Worm (Caenorhabditis elegans) whole organism, mixed stage, embryonic: ENCODE data around the gene srbc-42.

ENCODE experiments used
- M03D4.4 ChIP-seq: sonication (generic microtip); optimal IDR thresholded peaks from 2 replicates; lab custom pipeline; 2017; ENCODE audit warnings: mild to moderate bottlenecking, missing genetic modification characterization, missing compliant biosample characterization
- bed-3 ChIP-seq: fragments of 200-800 bp; sonication (Bioruptor generic); optimal IDR thresholded peaks from 3 replicates; lab custom pipeline; 2018; ENCODE audit warnings: mild to moderate bottlenecking, missing genetic modification characterization, moderate library complexity, missing compliant biosample characterization
- blmp-1 ChIP-seq: fragments of 150-350 bp; optimal IDR thresholded peaks from 2 replicates; lab custom pipeline; 2014; ENCODE audit warnings: missing biosample characterization, missing genetic modification characterization
- ceh-39 ChIP-seq: fragments of 150-350 bp; optimal IDR thresholded peaks from 2 replicates; lab custom pipeline; 2014; ENCODE audit warnings: missing biosample characterization, missing genetic modification characterization
- ceh-83 ChIP-seq: fragments of 200-800 bp; sonication (Bioruptor generic); optimal IDR thresholded peaks from 2 replicates; lab custom pipeline; 2018; ENCODE audit warnings: mild to moderate bottlenecking, missing genetic modification characterization, missing compliant biosample characterization
- ces-1 ChIP-seq: fragments of 150-350 bp; optimal IDR thresholded peaks from 2 replicates; lab custom pipeline; 2014; ENCODE audit warnings: missing biosample characterization, missing genetic modification reagents, missing genetic modification characterization
- cnd-1 ChIP-seq: fragments of 200-800 bp; sonication (Bioruptor generic); optimal IDR thresholded peaks from 2 replicates; lab custom pipeline; 2018; ENCODE audit warnings: mild to moderate bottlenecking, missing genetic modification characterization, missing compliant biosample characterization
- drap-1 ChIP-seq: fragments of 200-800 bp; sonication (Bioruptor generic); optimal IDR thresholded peaks from 3 replicates; lab custom pipeline; 2018; ENCODE audit warnings: mild to moderate bottlenecking, missing genetic modification characterization, missing compliant biosample characterization
- elt-3 ChIP-seq: fragments of 150-350 bp; optimal IDR thresholded peaks from 2 replicates; lab custom pipeline; 2014; ENCODE audit warnings: missing biosample characterization, missing genetic modification characterization
- flh-1 ChIP-seq: fragments of 200-800 bp; sonication (Bioruptor generic); optimal IDR thresholded peaks from 2 replicates; lab custom pipeline; 2018; ENCODE audit warnings: mild to moderate bottlenecking, missing genetic modification characterization, moderate library complexity, missing compliant biosample characterization
- ham-2 ChIP-seq: fragments of 200-800 bp; sonication (Bioruptor generic); optimal IDR thresholded peaks from 2 replicates; lab custom pipeline; 2018; ENCODE audit warnings: mild to moderate bottlenecking, missing genetic modification characterization, missing compliant biosample characterization
- hlh-1 ChIP-seq: fragments of 150-350 bp; optimal IDR thresholded peaks from 2 replicates; lab custom pipeline; 2014; ENCODE audit warnings: missing biosample characterization, missing genetic modification reagents, missing genetic modification characterization
- lin-32 ChIP-seq: fragments of 200-800 bp; sonication (Bioruptor generic); optimal IDR thresholded peaks from 2 replicates; lab custom pipeline; 2018; ENCODE audit warnings: mild to moderate bottlenecking, missing genetic modification characterization, missing compliant biosample characterization
- lsy-2 ChIP-seq: fragments of 150-350 bp; optimal IDR thresholded peaks from 2 replicates; lab custom pipeline; 2014; ENCODE audit warnings: missing biosample characterization, missing genetic modification characterization
- mab-5 ChIP-seq: fragments of 150-350 bp; optimal IDR thresholded peaks from 2 replicates; lab custom pipeline; 2014; ENCODE audit warnings: missing biosample characterization, missing genetic modification characterization
- mep-1 ChIP-seq: fragments of 150-350 bp; optimal IDR thresholded peaks from 2 replicates; lab custom pipeline; 2017; ENCODE audit warnings: missing biosample characterization, missing genetic modification reagents, missing genetic modification characterization, inconsistent platforms
- mls-2 ChIP-seq: sonication (generic microtip); optimal IDR thresholded peaks from 2 replicates; lab custom pipeline; 2016; ENCODE audit warnings: mild to moderate bottlenecking, missing genetic modification characterization, moderate library complexity, missing compliant biosample characterization
- nhr-12 ChIP-seq: fragments of 150-350 bp; optimal IDR thresholded peaks from 2 replicates; lab custom pipeline; 2014; ENCODE audit warnings: missing biosample characterization, missing genetic modification characterization
- nhr-2 ChIP-seq: fragments of 150-350 bp; optimal IDR thresholded peaks from 2 replicates; lab custom pipeline; 2014; ENCODE audit warnings: missing biosample characterization, missing genetic modification characterization
- nhr-237 ChIP-seq: fragments of 150-350 bp; optimal IDR thresholded peaks from 2 replicates; lab custom pipeline; 2014; ENCODE audit warnings: missing biosample characterization, missing genetic modification characterization
- nhr-28 ChIP-seq: fragments of 150-350 bp; optimal IDR thresholded peaks from 2 replicates; lab custom pipeline; 2014; ENCODE audit warnings: missing biosample characterization, missing genetic modification characterization
- nhr-76 ChIP-seq: sonication (generic microtip); optimal IDR thresholded peaks from 2 replicates; lab custom pipeline; 2017; ENCODE audit warnings: missing biosample characterization, missing genetic modification characterization
- pha-4 ChIP-seq: fragments of 150-350 bp; optimal IDR thresholded peaks from 2 replicates; lab custom pipeline; 2018; ENCODE audit warnings: missing biosample characterization, missing genetic modification reagents, missing genetic modification characterization
- sem-2 ChIP-seq: fragments of 200-800 bp; sonication (Bioruptor generic); optimal IDR thresholded peaks from 2 replicates; lab custom pipeline; 2018; ENCODE audit warnings: mild to moderate bottlenecking, missing genetic modification characterization, missing compliant biosample characterization
- snpc-4 ChIP-seq: fragments of 150-350 bp; optimal IDR thresholded peaks from 2 replicates; lab custom pipeline; 2014; ENCODE audit warnings: missing biosample characterization, missing genetic modification characterization
- sptf-1 ChIP-seq: sonication (generic microtip); optimal IDR thresholded peaks from 2 replicates; lab custom pipeline; 2017; ENCODE audit warnings: mild to moderate bottlenecking, missing genetic modification characterization, moderate library complexity, missing compliant biosample characterization
- tbx-8 ChIP-seq: fragments of 200-800 bp; sonication (Bioruptor generic); optimal IDR thresholded peaks from 2 replicates; lab custom pipeline; 2018; ENCODE audit warnings: mild to moderate bottlenecking, missing genetic modification characterization, moderate library complexity, missing compliant biosample characterization
- unc-39 ChIP-seq: fragments of 150-350 bp; optimal IDR thresholded peaks from 2 replicates; lab custom pipeline; 2014; ENCODE audit warnings: missing biosample characterization, missing genetic modification characterization
- zip-8 ChIP-seq: fragments of 150-350 bp; optimal IDR thresholded peaks from 2 replicates; lab custom pipeline; 2014; ENCODE audit warnings: missing biosample characterization, missing genetic modification characterization
- ztf-11 ChIP-seq: fragments of 150-350 bp; optimal IDR thresholded peaks from 2 replicates; lab custom pipeline; 2014; ENCODE audit warnings: missing biosample characterization, missing genetic modification characterization

Gene srbc-42

ce11 chrV:2181738-2182137 lies 9.3 kb downstream of the srbc-42 start, which contains the start of gene srbc-16:
srbc-16 (plus strand) TSS chrV:2182038.
- no peak for TF ChIP-seq nhr-28
- no peak for TF ChIP-seq mep-1 (tag; lab: Kevin White, UChicago)
- TF ChIP-seq mls-2 (tag; lab: Kevin White, UChicago), result no peak
- no peak for TF ChIP-seq sptf-1
- no peak for TF ChIP-seq unc-39
- TF ChIP-seq M03D4.4, result no peak
- no peak for TF ChIP-seq ceh-83 (GFP tag; lab: Kevin White, UChicago)
- no peak for TF ChIP-seq ztf-11 (tag; lab: Kevin White, UChicago)
- no peak for TF ChIP-seq zip-8 (tag; lab: Kevin White, UChicago)
- no peak for TF ChIP-seq flh-1 (GFP tag; lab: Kevin White, UChicago)
- TF ChIP-seq ham-2 (GFP tag; lab: Kevin White, UChicago), result no peak
- no peak for TF ChIP-seq nhr-2 (tag; lab: Kevin White, UChicago)
- no peak for TF ChIP-seq ces-1 (GFP tag; lab: Kevin White, UChicago)
- no peak for TF ChIP-seq bed-3 (GFP tag; lab: Kevin White, UChicago)
- TF ChIP-seq lsy-2 (tag; lab: Kevin White, UChicago), result no peak
- no peak for TF ChIP-seq nhr-76 (tag; lab: Kevin White, UChicago)
- TF ChIP-seq lin-32, result no peak
- no peak for TF ChIP-seq nhr-237
- no peak for TF ChIP-seq elt-3 (tag; lab: Kevin White, UChicago)
- TF ChIP-seq blmp-1 (tag; lab: Kevin White, UChicago), result no peak
- TF ChIP-seq, all 35 proteins: peak for 0

DNA sequence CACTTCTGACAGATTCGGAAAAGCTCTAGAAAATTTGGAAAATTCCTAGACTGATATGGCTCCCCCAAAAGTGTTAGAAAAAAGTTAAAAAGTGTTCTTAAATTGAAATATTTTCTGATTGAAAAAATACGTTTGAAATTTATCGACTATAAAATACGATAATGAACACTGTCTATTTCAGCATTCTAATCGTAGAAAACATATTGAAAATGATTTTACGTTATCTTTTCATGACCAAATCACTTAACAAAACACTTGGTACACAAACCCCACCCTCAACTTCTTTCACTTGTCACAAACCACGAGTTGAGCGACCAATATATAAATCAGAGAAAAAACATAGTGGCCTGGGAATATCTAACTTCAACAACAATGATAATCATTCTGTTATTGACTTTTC lies 11.8 kb downstream of the srbc-42 start, which contains the start of gene cyp-33C1:
Gene cyp-33C1, plus strand, starts transcription at position 301 of the 400 bp plus-strand sequence.
- TF ChIP-seq nhr-2 (tag; lab: Kevin White, UChicago), result no peak
- TF ChIP-seq nhr-237, result no peak
- TF ChIP-seq bed-3 (GFP tag; lab: Kevin White, UChicago), result no peak
- no peak for TF ChIP-seq mab-5
- no peak for TF ChIP-seq elt-3 (tag; lab: Kevin White, UChicago)
- no peak for TF ChIP-seq mls-2 (tag; lab: Kevin White, UChicago)
- no peak for TF ChIP-seq unc-39
- no peak for TF ChIP-seq nhr-12 (tag; lab: Kevin White, UChicago)
- TF ChIP-seq cnd-1, result no peak
- TF ChIP-seq ceh-83 (GFP tag; lab: Kevin White, UChicago), result no peak
- TF ChIP-seq snpc-4, result no peak
- no peak for TF ChIP-seq ceh-39 (tag; lab: Kevin White, UChicago)

ce11 chrV:2177307-2177764 lies 13.7 kb downstream of the srbc-42 start, which contains the start of gene srbc-17:
srbc-17 (plus strand) TSS chrV:2177714.
- no peak for TF ChIP-seq bed-3 (GFP tag; lab: Kevin White, UChicago)
- no peak for TF ChIP-seq ces-1 (GFP tag; lab: Kevin White, UChicago)
- no peak for TF ChIP-seq drap-1
- no peak for TF ChIP-seq lin-32
- no peak for TF ChIP-seq elt-3 (tag; lab: Kevin White, UChicago)
- TF ChIP-seq ham-2 (GFP tag; lab: Kevin White, UChicago), result no peak
- no peak for TF ChIP-seq unc-39
- no peak for TF ChIP-seq nhr-76 (tag; lab: Kevin White, UChicago)
- no peak for TF ChIP-seq M03D4.4

DNA sequence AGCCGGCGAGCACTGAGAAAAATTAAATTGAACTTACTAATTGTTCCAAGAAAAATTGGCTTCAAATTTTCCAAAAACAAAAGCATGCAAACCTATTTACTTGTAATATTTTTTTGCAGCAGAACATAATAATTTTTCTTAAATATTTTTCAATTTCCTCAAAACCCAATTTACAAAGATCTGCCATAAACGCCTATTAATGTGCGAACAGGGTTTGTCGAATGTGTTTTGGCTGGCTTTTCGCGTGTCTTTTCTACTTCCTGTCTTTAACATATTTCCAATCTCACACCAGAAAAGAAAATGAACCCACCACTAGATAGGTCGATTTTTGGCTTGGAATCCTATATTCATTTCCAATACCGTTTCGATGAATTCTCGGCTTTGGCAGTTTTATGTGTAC lies 15.8 kb downstream of the srbc-42 start, which contains the start of gene C45H4.18:
Gene C45H4.18, plus strand, starts transcription at position 301 of the 400 bp plus-strand sequence.
- TF ChIP-seq bed-3 (GFP tag; lab: Kevin White, UChicago), result no peak
- TF ChIP-seq ham-2 (GFP tag; lab: Kevin White, UChicago), result no peak
- no peak for TF ChIP-seq nhr-12 (tag; lab: Kevin White, UChicago)
- no peak for TF ChIP-seq blmp-1 (tag; lab: Kevin White, UChicago)
- no peak for TF ChIP-seq lsy-2 (tag; lab: Kevin White, UChicago)

- no peak for TF ChIP-seq sem-2 (GFP tag; lab: Kevin White, UChicago)
- no peak for TF ChIP-seq nhr-12 (tag; lab: Kevin White, UChicago)
- TF ChIP-seq lin-32, result no peak
- TF ChIP-seq nhr-28, result no peak
- TF ChIP-seq nhr-237, result no peak
- no peak for TF ChIP-seq mab-5
- no peak for TF ChIP-seq pha-4 (tag; lab: Kevin White, UChicago)
- TF ChIP-seq nhr-76 (tag; lab: Kevin White, UChicago), result no peak
- TF ChIP-seq flh-1 (GFP tag; lab: Kevin White, UChicago), result no peak
- TF ChIP-seq tbx-8, result no peak
- TF ChIP-seq cnd-1, result no peak
- no peak for TF ChIP-seq hlh-1
Measured at ce11 chrV:2174465-2174864, 16.6 kb downstream of the srbc-42 start.
